Worm (Caenorhabditis elegans) whole organism, early embryonic: ENCODE measurements around the gene sorf-2.

Experiments used
- F13C5.2 ChIP-seq: sonication (generic microtip); optimal IDR thresholded peaks from 2 replicates; lab custom pipeline; 2017; ENCODE audit warnings: mild to moderate bottlenecking, missing genetic modification characterization, inconsistent platforms, missing compliant biosample characterization
- aly-1 ChIP-seq: sonication (generic microtip); optimal IDR thresholded peaks from 2 replicates; lab custom pipeline; 2016; ENCODE audit warnings: missing genetic modification characterization, missing compliant biosample characterization
- ama-1 ChIP-seq: fragments of 150-350 bp; optimal IDR thresholded peaks from 2 replicates; lab custom pipeline; 2014
- ceh-13 ChIP-seq: fragments of 200-800 bp; sonication (Bioruptor generic); optimal IDR thresholded peaks from 2 replicates; lab custom pipeline; 2018; ENCODE audit warnings: mild to moderate bottlenecking, missing genetic modification characterization, missing compliant biosample characterization
- ceh-36 ChIP-seq: sonication (generic microtip); optimal IDR thresholded peaks from 2 replicates; lab custom pipeline; 2016; ENCODE audit warnings: missing genetic modification characterization, inconsistent platforms, missing compliant biosample characterization
- flt-1 ChIP-seq: fragments of 200-800 bp; sonication (Bioruptor generic); IDR thresholded peaks from 2 replicates; pipeline ENCODE4 v1.3.6; 2022; ENCODE audit warnings: missing genetic modification characterization, missing compliant biosample characterization
- hmbx-1 ChIP-seq: sonication (generic microtip); optimal IDR thresholded peaks from 2 replicates; lab custom pipeline; 2016; ENCODE audit warnings: mild to moderate bottlenecking, missing genetic modification characterization, missing compliant biosample characterization
- hnd-1 ChIP-seq: sonication (generic microtip); optimal IDR thresholded peaks from 2 replicates; lab custom pipeline; 2016; ENCODE audit warnings: missing genetic modification characterization, missing compliant biosample characterization
- pes-1 ChIP-seq: fragments of 200-800 bp; sonication (Bioruptor generic); IDR thresholded peaks from 2 replicates; pipeline ENCODE4 v1.3.6; 2022; ENCODE audit warnings: missing genetic modification reagents, missing genetic modification characterization, missing compliant biosample characterization
- scrt-1 ChIP-seq: fragments of 200-800 bp; sonication (Bioruptor generic); IDR thresholded peaks from 2 replicates; pipeline ENCODE4 v1.3.6; 2022; ENCODE audit warnings: missing genetic modification characterization, missing compliant biosample characterization
- sea-1 ChIP-seq: fragments of 200-800 bp; sonication (Bioruptor generic); conservative IDR thresholded peaks from 2 replicates; pipeline ENCODE4 v1.3.6; 2022; ENCODE audit warnings: missing genetic modification characterization, missing compliant biosample characterization
- tbx-11 ChIP-seq: fragments of 200-800 bp; sonication (Bioruptor generic); IDR thresholded peaks from 2 replicates; pipeline ENCODE4 v1.3.6; 2022; ENCODE audit warnings: missing genetic modification characterization, missing compliant biosample characterization
- tbx-37 ChIP-seq: fragments of 200-800 bp; sonication (Bioruptor generic); conservative IDR thresholded peaks from 2 replicates; pipeline ENCODE4 v1.3.6; 2022; ENCODE audit warnings: missing genetic modification reagents, missing genetic modification characterization, missing compliant biosample characterization

- TF ChIP-seq aly-1 (tag; lab: Kevin White, UChicago) (no peak), ama-1 (no peak), sea-1 (GFP tag; lab: Robert Waterston, UW) (no peak), ceh-36 (tag; lab: Kevin White, UChicago) (no peak), scrt-1 (no peak), pes-1 (no peak), tbx-37 (no peak), ceh-13 (no peak), flt-1 (no peak), F13C5.2 (tag; lab: Kevin White, UChicago) (no peak), tbx-11 (GFP tag; lab: Robert Waterston, UW) (no peak), hmbx-1 (tag; lab: Kevin White, UChicago) (no peak), hnd-1 (no peak)
Measured at ce11 chrIII:5294281-5294680, 32.1 kb upstream of the sorf-2 start.
